Worm (Caenorhabditis elegans) whole organism, young adult: ENCODE results near the gene Y69A2AR.16.

Experiments
- C06A6.2 ChIP-seq: fragments of 200-800 bp; sonication (Bioruptor generic); conservative IDR thresholded peaks from 2 replicates; pipeline ENCODE4 v1.3.6; 2022; ENCODE audit warnings: missing genetic modification characterization, missing compliant biosample characterization
- F10E7.11 ChIP-seq: sonication (generic microtip); optimal IDR thresholded peaks from 2 replicates; lab custom pipeline; 2017; ENCODE audit warnings: mild to moderate bottlenecking, missing genetic modification characterization, moderate library complexity, missing compliant biosample characterization
- F22D6.2 ChIP-seq: sonication (generic microtip); optimal IDR thresholded peaks from 2 replicates; lab custom pipeline; 2016; ENCODE audit warnings: mild to moderate bottlenecking, missing genetic modification characterization, missing compliant biosample characterization
- F23B12.7 ChIP-seq: sonication (generic microtip); optimal IDR thresholded peaks from 2 replicates; lab custom pipeline; 2017; ENCODE audit warnings: missing genetic modification characterization, mild to moderate bottlenecking, missing compliant biosample characterization, antibody characterized with exemption, moderate library complexity; ENCODE audit not compliant: insufficient read depth
- F52B5.7 ChIP-seq: sonication (generic microtip); optimal IDR thresholded peaks from 2 replicates; lab custom pipeline; 2016; ENCODE audit warnings: mild to moderate bottlenecking, missing genetic modification characterization, missing compliant biosample characterization
- T07F8.4 ChIP-seq: sonication (generic microtip); optimal IDR thresholded peaks from 2 replicates; lab custom pipeline; 2016; ENCODE audit warnings: mild to moderate bottlenecking, missing genetic modification characterization, moderate library complexity, missing compliant biosample characterization
- Y53F4B.3 ChIP-seq: fragments of 200-800 bp; sonication (Bioruptor generic); IDR thresholded peaks from 2 replicates; pipeline ENCODE4 v1.3.6; 2022; ENCODE audit warnings: missing genetic modification reagents, missing genetic modification characterization, missing compliant biosample characterization
- atf-7 ChIP-seq: sonication (generic microtip); optimal IDR thresholded peaks from 2 replicates; lab custom pipeline; 2017; ENCODE audit warnings: mild to moderate bottlenecking, missing genetic modification characterization, missing compliant biosample characterization
- attf-5 ChIP-seq: fragments of 200-800 bp; sonication (Bioruptor generic); optimal IDR thresholded peaks from 2 replicates; lab custom pipeline; 2018; ENCODE audit warnings: mild to moderate bottlenecking, missing genetic modification characterization, missing compliant biosample characterization
- attf-6 ChIP-seq: fragments of 200-800 bp; sonication (Bioruptor generic); IDR thresholded peaks from 2 replicates; pipeline ENCODE4 v1.3.6; 2022; ENCODE audit warnings: missing genetic modification reagents, missing genetic modification characterization, missing compliant biosample characterization
- bed-2 ChIP-seq: fragments of 200-800 bp; sonication (Bioruptor generic); IDR thresholded peaks from 2 replicates; pipeline ENCODE4 v1.3.6; 2022; ENCODE audit warnings: missing genetic modification reagents, missing genetic modification characterization, missing compliant biosample characterization
- ccch-3 ChIP-seq: fragments of 200-800 bp; sonication (Bioruptor generic); optimal IDR thresholded peaks from 2 replicates; lab custom pipeline; 2018; ENCODE audit warnings: mild to moderate bottlenecking, missing genetic modification characterization, missing compliant biosample characterization
- cebp-1 ChIP-seq, 2 experiments: fragments of 200-800 bp in 1 of 2; sonication (Bioruptor generic) in 1 of 2; sonication (generic microtip) in 1 of 2; IDR thresholded peaks in 1 of 2; optimal IDR thresholded peaks in 1 of 2; 2 replicates each; pipeline versions ENCODE4 v1.3.6 to Lab custom; 2017 to 2022; ENCODE audit warnings: missing compliant biosample characterization in 2 of 2, missing genetic modification characterization in 2 of 2, mild to moderate bottlenecking in 1 of 2, missing genetic modification reagents in 1 of 2, moderate library complexity in 1 of 2
- cebp-2 ChIP-seq: fragments of 200-800 bp; sonication (Bioruptor generic); IDR thresholded peaks from 2 replicates; pipeline ENCODE4 v1.3.6; 2022; ENCODE audit warnings: missing genetic modification characterization, missing compliant biosample characterization
- ceh-100 ChIP-seq: fragments of 200-800 bp; sonication (Bioruptor generic); IDR thresholded peaks from 2 replicates; pipeline ENCODE4 v1.3.6; 2022; ENCODE audit warnings: missing genetic modification reagents, missing genetic modification characterization, missing compliant biosample characterization
- ceh-27 ChIP-seq: fragments of 200-800 bp; sonication (Bioruptor generic); optimal IDR thresholded peaks from 2 replicates; lab custom pipeline; 2018; ENCODE audit warnings: mild to moderate bottlenecking, missing genetic modification characterization, moderate library complexity, missing compliant biosample characterization
- ceh-40 ChIP-seq: fragments of 200-800 bp; sonication (Bioruptor generic); IDR thresholded peaks from 2 replicates; pipeline ENCODE4 v1.3.6; 2022; ENCODE audit warnings: missing genetic modification characterization, missing compliant biosample characterization
- chd-7 ChIP-seq: sonication (generic microtip); optimal IDR thresholded peaks from 2 replicates; lab custom pipeline; 2016; ENCODE audit warnings: mild to moderate bottlenecking, missing genetic modification characterization, moderate library complexity, missing compliant biosample characterization
- dox-1 ChIP-seq: fragments of 200-800 bp; sonication (Bioruptor generic); IDR thresholded peaks from 2 replicates; pipeline ENCODE4 v1.3.6; 2022; ENCODE audit warnings: missing genetic modification reagents, missing genetic modification characterization, missing compliant biosample characterization
- efl-1 ChIP-seq: fragments of 150-350 bp; optimal IDR thresholded peaks from 2 replicates; lab custom pipeline; 2014; ENCODE audit warnings: missing biosample characterization, missing genetic modification reagents, missing genetic modification characterization
- egl-44 ChIP-seq: fragments of 200-800 bp; sonication (Bioruptor generic); IDR thresholded peaks from 2 replicates; pipeline ENCODE4 v1.3.6; 2022; ENCODE audit warnings: missing genetic modification reagents, missing genetic modification characterization, missing compliant biosample characterization
- gei-17 ChIP-seq: fragments of 200-800 bp; sonication (Bioruptor generic); optimal IDR thresholded peaks from 2 replicates; lab custom pipeline; 2018; ENCODE audit warnings: mild to moderate bottlenecking, missing genetic modification characterization, missing compliant biosample characterization
- hlh-26 ChIP-seq: fragments of 200-800 bp; sonication (Bioruptor generic); conservative IDR thresholded peaks from 2 replicates; pipeline ENCODE4 v1.3.6; 2022; ENCODE audit warnings: missing genetic modification reagents, missing genetic modification characterization, missing compliant biosample characterization
- hmg-1.2 ChIP-seq: fragments of 200-800 bp; sonication (Bioruptor generic); IDR thresholded peaks from 2 replicates; pipeline ENCODE4 v1.3.6; 2022; ENCODE audit warnings: missing genetic modification reagents, missing genetic modification characterization, missing compliant biosample characterization
- hmg-20 ChIP-seq: fragments of 200-800 bp; sonication (Bioruptor generic); IDR thresholded peaks from 2 replicates; pipeline ENCODE4 v1.3.6; 2022; ENCODE audit warnings: missing genetic modification reagents, missing genetic modification characterization, missing compliant biosample characterization
- lin-40 ChIP-seq: sonication (generic microtip); optimal IDR thresholded peaks from 2 replicates; lab custom pipeline; 2016; ENCODE audit warnings: missing genetic modification characterization, mild to moderate bottlenecking, missing compliant biosample characterization, missing genotype, missing genetic modification reagents
- lsy-27 ChIP-seq: sonication (generic microtip); optimal IDR thresholded peaks from 2 replicates; lab custom pipeline; 2017; ENCODE audit warnings: missing genetic modification characterization, mild to moderate bottlenecking, missing compliant biosample characterization, antibody characterized with exemption, missing genotype, borderline replicate concordance; ENCODE audit not compliant: insufficient read depth
- madf-10 ChIP-seq: sonication (generic microtip); optimal IDR thresholded peaks from 2 replicates; lab custom pipeline; 2016; ENCODE audit warnings: mild to moderate bottlenecking, missing genetic modification characterization, missing compliant biosample characterization
- madf-3 ChIP-seq: fragments of 200-800 bp; sonication (Bioruptor generic); IDR thresholded peaks from 2 replicates; pipeline ENCODE4 v1.3.6; 2022; ENCODE audit warnings: missing genetic modification reagents, missing genetic modification characterization, missing compliant biosample characterization
- madf-8 ChIP-seq: fragments of 200-800 bp; sonication (Bioruptor generic); conservative IDR thresholded peaks from 2 replicates; pipeline ENCODE4 v1.3.6; 2022; ENCODE audit warnings: missing genetic modification reagents, missing genetic modification characterization, missing compliant biosample characterization
- nfya-2 ChIP-seq: fragments of 200-800 bp; sonication (Bioruptor generic); IDR thresholded peaks from 2 replicates; pipeline ENCODE4 v1.3.6; 2022; ENCODE audit warnings: missing genetic modification reagents, missing genetic modification characterization, missing compliant biosample characterization
- nhr-120 ChIP-seq: fragments of 200-800 bp; sonication (Bioruptor generic); IDR thresholded peaks from 2 replicates; pipeline ENCODE4 v1.3.6; 2022; ENCODE audit warnings: missing genetic modification characterization, missing compliant biosample characterization
- nhr-27 ChIP-seq: fragments of 200-800 bp; sonication (Bioruptor generic); optimal IDR thresholded peaks from 2 replicates; lab custom pipeline; 2018; ENCODE audit warnings: mild to moderate bottlenecking, missing genetic modification characterization, moderate library complexity, missing compliant biosample characterization
- nhr-80 ChIP-seq: sonication (generic microtip); optimal IDR thresholded peaks from 2 replicates; lab custom pipeline; 2016; ENCODE audit warnings: missing genetic modification characterization, missing compliant biosample characterization
- sea-2 ChIP-seq: fragments of 200-800 bp; sonication (Bioruptor generic); IDR thresholded peaks from 2 replicates; pipeline ENCODE4 v1.3.6; 2022; ENCODE audit warnings: missing genetic modification characterization, missing compliant biosample characterization
- snpc-1.1 ChIP-seq: sonication (generic microtip); optimal IDR thresholded peaks from 2 replicates; lab custom pipeline; 2017; ENCODE audit warnings: missing genetic modification characterization, mild to moderate bottlenecking, missing compliant biosample characterization, antibody characterized with exemption, moderate library complexity, missing genotype, missing genetic modification reagents; ENCODE audit not compliant: insufficient read depth
- snpc-3.4 ChIP-seq: sonication (generic microtip); optimal IDR thresholded peaks from 2 replicates; lab custom pipeline; 2017; ENCODE audit warnings: missing genetic modification characterization, mild to moderate bottlenecking, missing compliant biosample characterization, antibody characterized with exemption, moderate library complexity, missing genotype, missing genetic modification reagents
- somi-1 ChIP-seq: fragments of 200-800 bp; sonication (Bioruptor generic); optimal IDR thresholded peaks from 2 replicates; lab custom pipeline; 2018; ENCODE audit warnings: mild to moderate bottlenecking, missing genetic modification characterization, missing compliant biosample characterization
- sptf-2 ChIP-seq: fragments of 200-800 bp; sonication (Bioruptor generic); optimal IDR thresholded peaks from 2 replicates; lab custom pipeline; 2018; ENCODE audit warnings: mild to moderate bottlenecking, missing genetic modification characterization, missing compliant biosample characterization
- zim-3 ChIP-seq: sonication (generic microtip); optimal IDR thresholded peaks from 2 replicates; lab custom pipeline; 2017; ENCODE audit warnings: mild to moderate bottlenecking, missing genetic modification characterization, moderate library complexity, missing compliant biosample characterization
- ztf-22 ChIP-seq: fragments of 200-800 bp; sonication (Bioruptor generic); optimal IDR thresholded peaks from 2 replicates; lab custom pipeline; 2018; ENCODE audit warnings: mild to moderate bottlenecking, missing genetic modification characterization, moderate library complexity, missing compliant biosample characterization
- ztf-28 ChIP-seq: fragments of 200-800 bp; sonication (Bioruptor generic); IDR thresholded peaks from 2 replicates; pipeline ENCODE4 v1.3.6; 2022; ENCODE audit warnings: missing genetic modification reagents, missing genetic modification characterization, missing compliant biosample characterization

Gene Y69A2AR.16

DNA sequence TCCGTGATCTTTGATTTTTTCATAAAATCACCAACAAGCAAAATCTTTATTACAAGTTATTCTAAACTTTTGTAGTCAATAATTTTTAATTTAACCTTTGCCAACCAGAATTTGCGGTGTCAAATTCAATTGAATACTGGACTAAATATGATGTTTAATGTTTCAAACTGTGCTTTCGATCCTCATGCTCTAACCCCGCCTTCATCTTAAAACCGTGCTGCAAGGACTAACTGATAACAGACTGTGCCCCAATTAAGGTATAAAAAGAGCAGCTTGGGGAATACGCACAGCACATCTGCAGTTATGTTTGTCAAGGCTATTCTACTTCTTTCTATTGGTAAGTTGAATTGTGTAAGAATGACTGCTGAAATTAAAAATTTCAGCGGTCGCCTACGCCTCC lies 30.2 kb upstream of the Y69A2AR.16 start, which contains the start of gene ilys-2:
Gene ilys-2, plus strand, starts transcription at position 301 of the 400 bp plus-strand sequence.
- TF ChIP-seq bed-2 (GFP tag; lab: Robert Waterston, UW) (no peak), attf-6 (GFP tag; lab: Robert Waterston, UW) (no peak), madf-3 (GFP tag; lab: Robert Waterston, UW) (no peak), attf-5 (GFP tag; lab: Kevin White, UChicago) (no peak), dox-1 (GFP tag; lab: Robert Waterston, UW) (no peak), F22D6.2 (tag; lab: Kevin White, UChicago) (no peak)
- TF ChIP-seq, all 124 proteins: peak for 0

DNA sequence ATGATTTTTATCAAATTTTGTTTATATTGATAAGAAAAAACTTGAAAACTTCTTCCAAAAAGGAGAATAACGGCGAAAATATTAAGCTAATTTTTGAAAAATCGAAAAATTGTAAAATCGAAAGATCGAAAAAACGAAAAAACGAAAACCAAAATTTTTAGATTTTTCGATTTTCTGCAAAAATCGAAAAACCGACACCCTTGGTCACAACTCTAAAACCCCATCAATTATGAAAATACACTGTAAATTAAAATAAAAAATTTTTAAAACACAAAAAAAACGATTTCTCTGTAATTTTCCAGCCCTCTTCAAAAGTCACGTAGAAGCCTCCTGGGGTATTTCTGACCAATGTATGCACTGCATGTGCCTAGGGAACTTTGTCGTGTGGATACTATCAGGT lies 27.5 kb upstream of the Y69A2AR.16 start, which contains the start of gene ilys-1:
Gene ilys-1, plus strand, starts transcription at position 301 of the 400 bp plus-strand sequence.
- TF ChIP-seq nhr-80, result no peak
- TF ChIP-seq madf-8 (GFP tag; lab: Robert Waterston, UW), result no peak
- TF ChIP-seq hmg-1.2 (GFP tag; lab: Robert Waterston, UW), result no peak
- TF ChIP-seq egl-44 (GFP tag; lab: Robert Waterston, UW), result no peak
- no peak for TF ChIP-seq Y53F4B.3
- no peak for TF ChIP-seq hlh-26 (GFP tag; lab: Robert Waterston, UW)
- no peak for TF ChIP-seq lin-40 (tag; lab: Kevin White, UChicago)
- TF ChIP-seq F52B5.7 (tag; lab: Kevin White, UChicago), result no peak
- no peak for TF ChIP-seq snpc-1.1
- TF ChIP-seq somi-1 (GFP tag; lab: Kevin White, UChicago), result no peak
- no peak for TF ChIP-seq ceh-27 (GFP tag; lab: Kevin White, UChicago)
- no peak for TF ChIP-seq sea-2 (GFP tag; lab: Robert Waterston, UW)
- no peak for TF ChIP-seq F23B12.7
- TF ChIP-seq efl-1, result no peak
- TF ChIP-seq ztf-28 (GFP tag; lab: Robert Waterston, UW), result no peak
- no peak for TF ChIP-seq gei-17 (GFP tag; lab: Kevin White, UChicago)
- TF ChIP-seq chd-7, result no peak
- TF ChIP-seq lsy-27 (tag; lab: Kevin White, UChicago), result no peak
- TF ChIP-seq attf-5 (GFP tag; lab: Kevin White, UChicago), result no peak

DNA sequence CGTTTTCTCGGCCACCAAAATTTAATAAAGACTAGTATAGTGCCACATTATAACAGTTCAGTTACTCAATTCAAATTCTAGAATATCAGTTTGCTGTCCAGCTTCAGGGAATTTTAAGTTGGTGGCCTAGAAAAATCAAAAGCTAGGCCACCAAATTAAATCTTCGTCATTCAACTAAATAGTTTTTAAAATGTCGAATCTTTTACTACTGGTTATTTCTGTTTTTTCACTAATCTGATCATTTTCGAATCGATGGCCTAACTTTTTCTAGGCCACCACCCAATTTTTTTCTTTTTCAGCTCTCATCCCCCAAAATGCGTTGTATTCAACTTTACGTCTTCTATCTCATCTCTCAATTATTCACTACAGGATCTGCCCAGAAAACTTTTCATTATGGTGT lies 21.2 kb upstream of the Y69A2AR.16 start, which contains the start of gene grd-16:
Gene grd-16, plus strand, starts transcription at position 301 of the 400 bp plus-strand sequence.
- TF ChIP-seq ztf-22 (GFP tag; lab: Kevin White, UChicago) (no peak), sptf-2 (GFP tag; lab: Kevin White, UChicago) (no peak), T07F8.4 (no peak), F10E7.11 (no peak), cebp-2 (no peak)
- TF ChIP-seq, all 124 proteins: peak for 0

DNA sequence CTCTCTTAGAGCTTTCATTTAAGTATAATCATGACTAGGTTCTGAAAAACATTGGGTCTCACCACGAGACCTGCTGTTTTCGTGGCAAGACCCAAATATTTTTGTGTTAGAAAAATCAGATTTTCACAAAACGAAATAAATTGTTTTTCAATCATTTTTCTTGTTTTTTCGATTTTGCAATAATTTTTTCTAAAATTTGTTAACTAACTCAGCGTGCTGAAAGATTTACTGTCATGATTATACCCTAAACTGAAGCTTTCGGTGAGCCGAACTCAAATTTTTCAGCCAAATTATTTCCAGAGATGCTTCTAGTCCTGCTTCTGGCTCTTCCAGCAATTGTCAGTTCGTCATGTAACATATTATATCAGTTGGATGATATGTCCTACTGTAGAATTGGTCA lies 15.6 kb upstream of the Y69A2AR.16 start, which contains the start of gene Y69A2AL.2:
Gene Y69A2AL.2, plus strand, starts transcription at position 301 of the 400 bp plus-strand sequence.
- no peak for TF ChIP-seq zim-3
- no peak for TF ChIP-seq ceh-100
- TF ChIP-seq, all 124 proteins: peak for 0

DNA sequence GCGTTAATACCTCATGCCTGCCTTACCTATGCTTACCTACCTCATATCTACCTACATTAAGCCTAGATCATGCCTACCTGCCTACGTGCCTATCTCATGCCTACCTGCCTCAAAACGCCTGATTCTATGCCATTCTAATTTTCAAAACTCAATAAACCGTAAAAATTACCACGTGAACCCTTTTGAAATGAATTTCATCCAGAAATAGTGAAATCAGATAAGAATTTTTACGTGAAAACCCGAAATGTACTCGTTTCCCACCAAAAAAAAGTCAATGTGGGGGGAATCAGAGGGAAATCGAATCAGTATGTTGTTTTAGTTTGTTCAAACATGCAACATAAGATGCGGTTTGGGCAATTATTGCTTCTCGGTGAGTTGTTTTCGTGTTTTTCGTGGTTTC lies 9.1 kb upstream of the Y69A2AR.16 start, which contains the start of gene Y69A2AR.19:
Gene Y69A2AR.19, plus strand, starts transcription at position 301 of the 400 bp plus-strand sequence.
- TF ChIP-seq dox-1 (GFP tag; lab: Robert Waterston, UW) (no peak), snpc-3.4 (tag; lab: Kevin White, UChicago) (no peak), madf-10 (tag; lab: Kevin White, UChicago) (no peak), cebp-2 (no peak), ztf-28 (GFP tag; lab: Robert Waterston, UW) (no peak), C06A6.2 (GFP tag; lab: Robert Waterston, UW) (no peak), ceh-40 (GFP tag; lab: Robert Waterston, UW) (no peak), hmg-20 (GFP tag; lab: Robert Waterston, UW) (no peak), zim-3 (no peak), nhr-27 (no peak), ccch-3 (GFP tag; lab: Kevin White, UChicago) (no peak), cebp-1 (GFP tag; IDR thresholded peaks at IDR 0.05; lab: Robert Waterston, UW) (no peak), cebp-1 (tag; optimal IDR thresholded peaks at IDR 0.05; lab: Kevin White, UChicago) (no peak), atf-7 (no peak), nhr-120 (GFP tag; lab: Robert Waterston, UW) (no peak), nfya-2 (no peak), lsy-27 (tag; lab: Kevin White, UChicago) (no peak)
